Fruit fly (Drosophila melanogaster) whole organism, embryonic: Measurements from ENCODE around the gene SMC1.

Experiments used
- Ada2b ChIP-seq: fragments of 200-800 bp; sonication (Bioruptor generic); IDR thresholded peaks from 2 replicates; pipeline ENCODE4 v1.3.6; 2022; ENCODE audit warnings: missing biosample characterization, missing genetic modification characterization
- Adf1 ChIP-seq: fragments of 200-800 bp; sonication (Bioruptor generic); IDR thresholded peaks from 2 replicates; pipeline ENCODE4 v1.3.6; 2022; ENCODE audit warnings: missing biosample characterization, missing genetic modification characterization
- Blimp-1 ChIP-seq: fragments of 200-800 bp; sonication (Bioruptor generic); optimal IDR thresholded peaks from 3 replicates; lab custom pipeline; 2018; ENCODE audit warnings: missing biosample characterization, missing genetic modification characterization, mild to moderate bottlenecking, moderate library complexity, missing genetic modification reagents
- CG10462 ChIP-seq: fragments of 200-800 bp; sonication (Bioruptor generic); optimal IDR thresholded peaks from 2 replicates; lab custom pipeline; 2016; ENCODE audit warnings: missing biosample characterization, missing genetic modification characterization
- CG11085 ChIP-seq: fragments of 200-800 bp; sonication (Bioruptor generic); IDR thresholded peaks from 2 replicates; pipeline ENCODE4 v1.3.6; 2022; ENCODE audit warnings: missing biosample characterization, missing genetic modification characterization
- CG12219 ChIP-seq: fragments of 200-800 bp; sonication (Bioruptor generic); optimal IDR thresholded peaks from 3 replicates; lab custom pipeline; 2018; ENCODE audit warnings: missing biosample characterization, mild to moderate bottlenecking, missing genetic modification characterization
- CG12659 ChIP-seq: fragments of 200-800 bp; sonication (Bioruptor generic); optimal IDR thresholded peaks from 3 replicates; lab custom pipeline; 2017; ENCODE audit warnings: mild to moderate bottlenecking, missing biosample characterization, missing genetic modification reagents, missing genetic modification characterization
- CG12769 ChIP-seq: fragments of 200-800 bp; sonication (Bioruptor generic); optimal IDR thresholded peaks from 2 replicates; lab custom pipeline; 2019; ENCODE audit warnings: missing biosample characterization, mild to moderate bottlenecking, missing genetic modification characterization, moderate library complexity
- CG13123 ChIP-seq: fragments of 200-800 bp; sonication (Bioruptor generic); optimal IDR thresholded peaks from 2 replicates; lab custom pipeline; 2016; ENCODE audit warnings: missing biosample characterization, missing genetic modification characterization
- CG13624 ChIP-seq: fragments of 200-800 bp; sonication (Bioruptor generic); optimal IDR thresholded peaks from 2 replicates; lab custom pipeline; 2016; ENCODE audit warnings: missing biosample characterization, missing genetic modification characterization
- CG15073 ChIP-seq: fragments of 200-800 bp; sonication (Bioruptor generic); optimal IDR thresholded peaks from 2 replicates; lab custom pipeline; 2016; ENCODE audit warnings: missing biosample characterization, missing genetic modification characterization
- CG15479 ChIP-seq: fragments of 200-800 bp; sonication (Bioruptor generic); optimal IDR thresholded peaks from 3 replicates; lab custom pipeline; 2019; ENCODE audit warnings: missing biosample characterization, mild to moderate bottlenecking, missing genetic modification characterization, moderate library complexity
- CG1792 ChIP-seq: fragments of 200-800 bp; sonication (Bioruptor generic); optimal IDR thresholded peaks from 2 replicates; lab custom pipeline; 2016; ENCODE audit warnings: missing biosample characterization, missing genetic modification characterization
- CG1832 ChIP-seq: fragments of 200-800 bp; sonication (Bioruptor generic); optimal IDR thresholded peaks from 2 replicates; lab custom pipeline; 2017; ENCODE audit warnings: missing biosample characterization, mild to moderate bottlenecking, missing genetic modification characterization, inconsistent platforms
- CG34224 ChIP-seq: fragments of 200-800 bp; sonication (Bioruptor generic); IDR thresholded peaks from 3 replicates; pipeline ENCODE4 v1.3.6; 2022; ENCODE audit warnings: missing biosample characterization, missing genetic modification characterization; ENCODE audit not compliant: partially characterized antibody
- CG4820 ChIP-seq: fragments of 200-800 bp; sonication (Bioruptor generic); optimal IDR thresholded peaks from 3 replicates; lab custom pipeline; 2016; ENCODE audit warnings: missing biosample characterization, missing genetic modification characterization
- CG7271 ChIP-seq: fragments of 200-800 bp; sonication (Bioruptor generic); optimal IDR thresholded peaks from 2 replicates; lab custom pipeline; 2018; ENCODE audit warnings: missing biosample characterization, mild to moderate bottlenecking, missing genetic modification characterization, moderate library complexity
- CG8944 ChIP-seq: fragments of 200-800 bp; sonication (Bioruptor generic); optimal IDR thresholded peaks from 3 replicates; lab custom pipeline; 2016; ENCODE audit warnings: missing biosample characterization, missing genetic modification characterization
- CG9609 ChIP-seq: fragments of 200-800 bp; sonication (Bioruptor generic); optimal IDR thresholded peaks from 3 replicates; lab custom pipeline; 2016; ENCODE audit warnings: missing biosample characterization, missing genetic modification characterization
- HLH3B ChIP-seq: fragments of 200-800 bp; sonication (Bioruptor generic); IDR thresholded peaks from 2 replicates; pipeline ENCODE4 v1.3.6; 2022; ENCODE audit warnings: missing biosample characterization, missing genetic modification characterization
- Lpt ChIP-seq: fragments of >200 bp; optimal IDR thresholded peaks from 2 replicates; lab custom pipeline; 2018; ENCODE audit warnings: missing biosample characterization, missing genetic modification characterization
- NFAT ChIP-seq: fragments of 200-800 bp; sonication (Bioruptor generic); IDR thresholded peaks from 2 replicates; pipeline ENCODE4 v1.3.6; 2022; ENCODE audit warnings: missing biosample characterization, missing genetic modification characterization
- Pdp1 ChIP-seq, 2 experiments: fragments of 200-800 bp; sonication (Bioruptor generic); optimal IDR thresholded peaks; 3 replicates each; lab custom pipeline; 2016; ENCODE audit warnings: missing biosample characterization in 2 of 2, missing genetic modification characterization in 2 of 2, mild to moderate bottlenecking in 1 of 2, moderate library complexity in 1 of 2
- Rx ChIP-seq: fragments of 200-800 bp; sonication (Bioruptor generic); IDR thresholded peaks from 2 replicates; pipeline ENCODE4 v1.3.6; 2022; ENCODE audit warnings: missing biosample characterization, missing genetic modification characterization
- Stat92E ChIP-seq, 3 experiments: fragments of >200 bp in 2 of 3; fragments of 200-800 bp in 1 of 3; sonication (Bioruptor generic) in 1 of 3; optimal IDR thresholded peaks; 2 replicates each; lab custom pipeline; 2017 to 2019; ENCODE audit warnings: missing biosample characterization in 3 of 3, missing genetic modification characterization in 3 of 3, mild to moderate bottlenecking in 1 of 3, moderate library complexity in 1 of 3
- ato ChIP-seq: fragments of 200-800 bp; sonication (Bioruptor generic); IDR thresholded peaks from 2 replicates; pipeline ENCODE4 v1.3.6; 2022; ENCODE audit warnings: missing biosample characterization, missing genetic modification characterization; ENCODE audit not compliant: partially characterized antibody
- az2 ChIP-seq: fragments of 200-800 bp; sonication (Bioruptor generic); optimal IDR thresholded peaks from 3 replicates; lab custom pipeline; 2016; ENCODE audit warnings: missing biosample characterization, missing genetic modification characterization
- bab2 ChIP-seq: fragments of 200-800 bp; sonication (Bioruptor generic); optimal IDR thresholded peaks from 2 replicates; lab custom pipeline; 2016; ENCODE audit warnings: missing biosample characterization, missing genetic modification characterization
- bcd ChIP-seq: fragments of 200-800 bp; sonication (Bioruptor generic); optimal IDR thresholded peaks from 2 replicates; lab custom pipeline; 2017; ENCODE audit warnings: missing biosample characterization, mild to moderate bottlenecking, missing genetic modification characterization
- bigmax ChIP-seq: fragments of 200-800 bp; sonication (Bioruptor generic); optimal IDR thresholded peaks from 2 replicates; lab custom pipeline; 2018; ENCODE audit warnings: missing biosample characterization, mild to moderate bottlenecking, missing genetic modification characterization
- chn ChIP-seq: fragments of 200-800 bp; sonication (Bioruptor generic); optimal IDR thresholded peaks from 2 replicates; lab custom pipeline; 2016; ENCODE audit warnings: missing biosample characterization, missing genetic modification characterization
- corto ChIP-seq: fragments of 200-800 bp; sonication (Bioruptor generic); optimal IDR thresholded peaks from 2 replicates; lab custom pipeline; 2016; ENCODE audit warnings: missing biosample characterization, mild to moderate bottlenecking, missing genetic modification characterization, moderate library complexity
- dm ChIP-seq: fragments of 200-800 bp; sonication (Bioruptor generic); optimal IDR thresholded peaks from 3 replicates; lab custom pipeline; 2016; ENCODE audit warnings: missing biosample characterization, missing genetic modification characterization
- dpn ChIP-seq, 2 experiments: fragments of 200-800 bp; sonication (Bioruptor generic); optimal IDR thresholded peaks; 3 replicates each; lab custom pipeline; 2016; ENCODE audit warnings: missing biosample characterization in 2 of 2, missing genetic modification characterization in 2 of 2
- gcm2 ChIP-seq: fragments of 200-800 bp; sonication (Bioruptor generic); optimal IDR thresholded peaks from 2 replicates; lab custom pipeline; 2016; ENCODE audit warnings: missing biosample characterization, missing genetic modification characterization
- gt ChIP-seq: fragments of 200-800 bp; sonication (Bioruptor generic); IDR thresholded peaks from 2 replicates; pipeline ENCODE4 v1.3.6; 2022; ENCODE audit warnings: missing biosample characterization, missing genetic modification characterization
- h ChIP-seq: fragments of >200 bp; optimal IDR thresholded peaks from 2 replicates; lab custom pipeline; 2017
- hth ChIP-seq: fragments of >200 bp; optimal IDR thresholded peaks from 2 replicates; lab custom pipeline; 2017; ENCODE audit warnings: inconsistent platforms
- ind ChIP-seq: fragments of 200-800 bp; sonication (Bioruptor generic); optimal IDR thresholded peaks from 3 replicates; lab custom pipeline; 2016; ENCODE audit warnings: missing biosample characterization, missing genetic modification characterization
- jing ChIP-seq: fragments of 200-800 bp; sonication (Bioruptor generic); optimal IDR thresholded peaks from 2 replicates; lab custom pipeline; 2018; ENCODE audit warnings: missing biosample characterization, mild to moderate bottlenecking, missing genetic modification characterization
- lola ChIP-seq, 3 experiments: fragments of >200 bp in 2 of 3; fragments of 200-800 bp in 1 of 3; sonication (Bioruptor generic) in 1 of 3; optimal IDR thresholded peaks; 2 replicates each; lab custom pipeline; 2017 to 2019; ENCODE audit warnings: missing biosample characterization in 3 of 3, missing genetic modification characterization in 3 of 3, mild to moderate bottlenecking in 1 of 3, moderate library complexity in 1 of 3
- mld ChIP-seq: fragments of 200-800 bp; sonication (Bioruptor generic); IDR thresholded peaks from 3 replicates; pipeline ENCODE4 v1.3.6; 2022; ENCODE audit warnings: missing biosample characterization, missing genetic modification characterization; ENCODE audit not compliant: partially characterized antibody
- sd ChIP-seq: fragments of 200-800 bp; sonication (Bioruptor generic); optimal IDR thresholded peaks from 3 replicates; lab custom pipeline; 2018; ENCODE audit warnings: missing biosample characterization, mild to moderate bottlenecking, missing genetic modification characterization, moderate library complexity
- sens ChIP-seq: fragments of 200-800 bp; sonication (Bioruptor generic); peaks from one replicate; lab custom pipeline; 2016; ENCODE audit warnings: missing biosample characterization, missing genetic modification characterization
- sim ChIP-seq: fragments of 200-800 bp; sonication (Bioruptor generic); IDR thresholded peaks from 2 replicates; pipeline ENCODE4 v1.3.6; 2022; ENCODE audit warnings: missing biosample characterization, missing genetic modification characterization
- slbo ChIP-seq: fragments of 200-800 bp; sonication (Bioruptor generic); IDR thresholded peaks from 2 replicates; pipeline ENCODE4 v1.3.6; 2022; ENCODE audit warnings: missing biosample characterization, missing genetic modification characterization
- sna ChIP-seq: fragments of 200-800 bp; sonication (Bioruptor generic); IDR thresholded peaks from 2 replicates; pipeline ENCODE4 v1.3.6; 2022; ENCODE audit warnings: missing biosample characterization, missing genetic modification characterization; ENCODE audit not compliant: partially characterized antibody
- toy ChIP-seq: fragments of 200-800 bp; sonication (Bioruptor generic); IDR thresholded peaks from 2 replicates; pipeline ENCODE4 v1.3.6; 2022; ENCODE audit warnings: missing biosample characterization, missing genetic modification characterization
- wor ChIP-seq: fragments of 200-800 bp; sonication (Bioruptor generic); IDR thresholded peaks from 2 replicates; pipeline ENCODE4 v1.3.6; 2022; ENCODE audit warnings: missing biosample characterization, missing genetic modification characterization

SMC1 gene

dm6 chr3R:24037538-24038265 lies 20.4 kb upstream of the SMC1 start, which contains the start of gene spas (continued):
- TF ChIP-seq bigmax (GFP tag; lab: Kevin White, UChicago) (peak; percentile 29), hth (lab: Kevin White, UChicago) (no peak), Stat92E (GFP tag; optimal IDR thresholded peaks at IDR 0.05; lab: Kevin White, UChicago) (no peak), CG15479 (GFP tag; lab: Kevin White, UChicago) (no peak), sens (GFP tag; lab: Kevin White, UChicago) (peak; percentile 96), lola (GFP tag; optimal IDR thresholded peaks at IDR 0.05; lab: Kevin White, UChicago) (peak in 1 of 3 experiments; percentile 70), CG1792 (GFP tag; lab: Kevin White, UChicago) (peak; percentile 22), mld (peak; percentile 76), CG12219 (GFP tag; lab: Kevin White, UChicago) (peak; percentile 11), ind (peak; percentile 75), gt (peak; percentile 60; the same call in 1 of the 2 replicates), CG8944 (GFP tag; lab: Kevin White, UChicago) (peak; percentile 58), CG4820 (peak; percentile 58), CG12659 (GFP tag; lab: Kevin White, UChicago) (peak; percentile 62), toy (GFP tag; lab: Robert Waterston, UW) (peak; percentile 36; the same call in 1 of the 2 replicates), Ada2b (GFP tag; lab: Robert Waterston, UW) (peak; percentile 41; the same call in 1 of the 2 replicates), CG1832 (no peak), CG10462 (peak; percentile 15), Lpt (GFP tag; lab: Kevin White, UChicago) (no peak), sim (GFP tag; lab: Robert Waterston, UW) (peak; percentile 66), dpn (GFP tag; optimal IDR thresholded peaks at IDR 0.05; lab: Kevin White, UChicago) (peak; percentile 69 to 79), dm (GFP tag; lab: Kevin White, UChicago) (peak; percentile 67), jing (no peak), bab2 (GFP tag; lab: Kevin White, UChicago) (peak; percentile 75), gcm2 (no peak), Pdp1 (GFP tag; optimal IDR thresholded peaks at IDR 0.05; lab: Kevin White, UChicago) (peak; percentile 73 to 95), az2 (peak; percentile 57), CG34224 (GFP tag; lab: Robert Waterston, UW) (peak; percentile 86), sna (GFP tag; lab: Robert Waterston, UW) (peak; percentile 96), NFAT (GFP tag; lab: Robert Waterston, UW) (peak; percentile 80), CG12769 (no peak), ato (peak; percentile 86), CG11085 (GFP tag; lab: Robert Waterston, UW) (peak; percentile 44; the same call in 1 of the 2 replicates), Rx (GFP tag; lab: Robert Waterston, UW) (0 out of 2 replicates have a peak, but pooled peaks have one; percentile 32), wor (GFP tag; lab: Robert Waterston, UW) (peak; percentile 52; the same call in 1 of the 2 replicates), sd (tag; lab: Kevin White, UChicago) (no peak), CG15073 (GFP tag; lab: Kevin White, UChicago) (peak; percentile 26), slbo (peak; percentile 89), chn (GFP tag; lab: Kevin White, UChicago) (peak; percentile 80), CG9609 (GFP tag; lab: Kevin White, UChicago) (peak; percentile 81), h (lab: Kevin White, UChicago) (no peak), CG7271 (tag; lab: Kevin White, UChicago) (peak; percentile 21), corto (GFP tag; lab: Kevin White, UChicago) (no peak), HLH3B (GFP tag; lab: Robert Waterston, UW) (peak; percentile 62), bcd (GFP tag; lab: Kevin White, UChicago) (peak; percentile 65), CG13624 (GFP tag; lab: Kevin White, UChicago) (peak; percentile 69), Blimp-1 (GFP tag; lab: Kevin White, UChicago) (no peak), CG13123 (GFP tag; lab: Kevin White, UChicago) (peak; percentile 52), Adf1 (GFP tag; lab: Robert Waterston, UW) (no peak)
